2 fruit fly cellular contexts compared by ENCODE assay signal in the genomic region with DNA sequence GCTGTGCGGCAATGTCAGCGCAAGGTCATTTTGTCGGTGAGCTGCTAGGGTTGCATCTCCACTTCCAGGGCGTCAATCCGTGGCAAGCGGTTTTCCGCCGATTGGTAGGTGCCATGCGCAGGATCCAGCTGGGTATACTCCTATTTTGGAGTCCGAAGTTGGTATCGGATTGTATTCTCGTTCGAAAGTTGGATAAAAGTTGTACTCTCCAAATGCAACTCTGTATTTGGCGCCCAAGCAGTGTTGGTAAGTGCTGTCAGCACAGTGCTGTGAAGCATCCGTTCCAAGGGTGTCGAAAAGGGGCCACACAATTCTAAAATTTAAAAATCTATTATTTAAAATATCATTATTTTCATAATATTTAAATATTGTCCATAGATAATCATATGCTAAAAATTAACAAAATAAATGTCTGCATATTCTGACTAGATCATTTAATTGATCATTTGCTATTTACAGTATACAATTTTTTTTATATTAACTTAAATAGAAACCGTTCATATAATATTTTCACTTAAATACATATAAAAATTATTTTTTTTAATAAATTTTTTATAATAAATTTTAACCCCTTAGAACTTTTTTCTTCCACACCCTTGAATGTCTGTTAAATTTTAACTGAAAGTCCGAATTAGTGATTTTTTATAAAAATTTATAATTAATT.
TF ChIP-seq lines count a peak whose summit lies in the region.

No protein-coding gene starts in this region.

TF ChIP-seq in whole organism, embryonic, 481 proteins besides CTCF, POLR2A, EP300 and RAD21 (continued from another document and continues in another):
- peak; percentile 90 for TF ChIP-seq MESR4 (GFP tag; optimal IDR thresholded peaks at IDR 0.05; lab: Kevin White, UChicago)
- peak; percentile 75 for TF ChIP-seq ssp (GFP tag; IDR thresholded peaks at IDR 0.05; lab: Robert Waterston, UW)
- TF ChIP-seq Dip3 (GFP tag; optimal IDR thresholded peaks at IDR 0.05; lab: Kevin White, UChicago), result peak; percentile 81
- 0 out of 4 replicates have a peak, but pooled peaks have one; percentile 43 for TF ChIP-seq Dll (GFP tag; IDR thresholded peaks at IDR 0.05; lab: Robert Waterston, UW; ENCODE audit: partially characterized antibody)
- peak; percentile 80 for TF ChIP-seq CG8944 (GFP tag; optimal IDR thresholded peaks at IDR 0.05; lab: Kevin White, UChicago)
- peak; percentile 88 for TF ChIP-seq bcd (GFP tag; optimal IDR thresholded peaks at IDR 0.05; lab: Kevin White, UChicago)
- TF ChIP-seq CG8359 (GFP tag; optimal IDR thresholded peaks at IDR 0.05; lab: Kevin White, UChicago; ENCODE audit: borderline replicate concordance), result no peak
- TF ChIP-seq CG1647 (GFP tag; optimal IDR thresholded peaks at IDR 0.05; lab: Kevin White, UChicago), result peak; percentile 74
- peak; percentile 83 for TF ChIP-seq H2.0 (GFP tag; IDR thresholded peaks at IDR 0.05; lab: Robert Waterston, UW)
- TF ChIP-seq tin (GFP tag; optimal IDR thresholded peaks at IDR 0.05; lab: Kevin White, UChicago), result peak; percentile 88
- peak; percentile 52; the same call in 1 of the 2 replicates for TF ChIP-seq bowl (GFP tag; IDR thresholded peaks at IDR 0.05; lab: Robert Waterston, UW)
- peak; percentile 91 for TF ChIP-seq CG11504 (tag; optimal IDR thresholded peaks at IDR 0.05; lab: Kevin White, UChicago)
- TF ChIP-seq pho (GFP tag; optimal IDR thresholded peaks at IDR 0.05; lab: Kevin White, UChicago), result peak; percentile 82
- no peak for TF ChIP-seq scrt (GFP tag; optimal IDR thresholded peaks at IDR 0.05; lab: Kevin White, UChicago)
- no peak for TF ChIP-seq hb (GFP tag; IDR thresholded peaks at IDR 0.05; lab: Robert Waterston, UW; ENCODE audit: partially characterized antibody)
- TF ChIP-seq CG7556 (GFP tag; optimal IDR thresholded peaks at IDR 0.05; lab: Kevin White, UChicago), result peak; percentile 77
- TF ChIP-seq CG11398 (GFP tag; optimal IDR thresholded peaks at IDR 0.05; lab: Kevin White, UChicago), result peak; percentile 73
- TF ChIP-seq vvl (GFP tag; IDR thresholded peaks at IDR 0.05; lab: Robert Waterston, UW), result peak; percentile 91
- peak; percentile 51 for TF ChIP-seq en (GFP tag; optimal IDR thresholded peaks at IDR 0.05; lab: Kevin White, UChicago)
- no peak for TF ChIP-seq CG17568 (GFP tag; optimal IDR thresholded peaks at IDR 0.05; lab: Kevin White, UChicago)
- peak; percentile 80 for TF ChIP-seq ewg (GFP tag; optimal IDR thresholded peaks at IDR 0.05; lab: Kevin White, UChicago)
- peak; percentile 91 for TF ChIP-seq CG2120 (GFP tag; optimal IDR thresholded peaks at IDR 0.05; lab: Kevin White, UChicago)
- TF ChIP-seq Dad (GFP tag; optimal IDR thresholded peaks at IDR 0.05; lab: Kevin White, UChicago), result peak; percentile 78
- TF ChIP-seq dysf (GFP tag; IDR thresholded peaks at IDR 0.05; lab: Robert Waterston, UW), result peak; percentile 90
- peak; percentile 54 for TF ChIP-seq Dref (GFP tag; IDR thresholded peaks at IDR 0.05; lab: Robert Waterston, UW)
- peak; percentile 73 for TF ChIP-seq CG13287 (GFP tag; IDR thresholded peaks at IDR 0.05; lab: Robert Waterston, UW; ENCODE audit: partially characterized antibody)
- TF ChIP-seq schlank (tag; optimal IDR thresholded peaks at IDR 0.05; lab: Kevin White, UChicago), result peak; percentile 61
- peak; percentile 91 for TF ChIP-seq sens (GFP tag; lab: Kevin White, UChicago)
- TF ChIP-seq CG4707 (GFP tag; optimal IDR thresholded peaks at IDR 0.05; lab: Kevin White, UChicago), result peak; percentile 59
- TF ChIP-seq Hmr (GFP tag; optimal IDR thresholded peaks at IDR 0.05; lab: Kevin White, UChicago), result peak; percentile 94
- TF ChIP-seq lmd (GFP tag; IDR thresholded peaks at IDR 0.05; lab: Robert Waterston, UW), result peak; percentile 88
- peak; percentile 83 for TF ChIP-seq CG12104 (GFP tag; optimal IDR thresholded peaks at IDR 0.05; lab: Kevin White, UChicago)
- TF ChIP-seq mirr (GFP tag; optimal IDR thresholded peaks at IDR 0.05; lab: Kevin White, UChicago), result peak; percentile 94
- no peak for TF ChIP-seq cg (GFP tag; optimal IDR thresholded peaks at IDR 0.05; lab: Kevin White, UChicago)
- peak; percentile 93 for TF ChIP-seq pzg (GFP tag; optimal IDR thresholded peaks at IDR 0.05; lab: Kevin White, UChicago)
- TF ChIP-seq CG11695 (GFP tag; IDR thresholded peaks at IDR 0.05; lab: Robert Waterston, UW), result peak; percentile 91
- peak; percentile 90 for TF ChIP-seq mam (GFP tag; optimal IDR thresholded peaks at IDR 0.05; lab: Kevin White, UChicago)
- peak; percentile 33 for TF ChIP-seq gfzf (GFP tag; optimal IDR thresholded peaks at IDR 0.05; lab: Kevin White, UChicago)
- peak; percentile 89 for TF ChIP-seq Xrp1 (GFP tag; IDR thresholded peaks at IDR 0.05; lab: Robert Waterston, UW)
- peak; percentile 69 for TF ChIP-seq Rx (GFP tag; IDR thresholded peaks at IDR 0.05; lab: Robert Waterston, UW)
- TF ChIP-seq h (optimal IDR thresholded peaks at IDR 0.05; lab: Kevin White, UChicago), result no peak
- peak; percentile 72 for TF ChIP-seq CG17328 (GFP tag; IDR thresholded peaks at IDR 0.05; lab: Robert Waterston, UW)
- TF ChIP-seq CG17359 (tag; optimal IDR thresholded peaks at IDR 0.05; lab: Kevin White, UChicago), result peak; percentile 76
- TF ChIP-seq Eip74EF (GFP tag; optimal IDR thresholded peaks at IDR 0.05; lab: Kevin White, UChicago), result peak in 1 of 2 experiments; percentile 4
- TF ChIP-seq CG7357 (GFP tag; IDR thresholded peaks at IDR 0.05; lab: Robert Waterston, UW), result peak; percentile 72
- peak; percentile 90 for TF ChIP-seq HmgZ (tag; optimal IDR thresholded peaks at IDR 0.05; lab: Kevin White, UChicago)
- TF ChIP-seq Hmx (GFP tag; optimal IDR thresholded peaks at IDR 0.05; lab: Kevin White, UChicago), result no peak
- TF ChIP-seq CG31224 (GFP tag; IDR thresholded peaks at IDR 0.05; lab: Robert Waterston, UW), result peak; percentile 80
- TF ChIP-seq Atf6 (GFP tag; IDR thresholded peaks at IDR 0.05; lab: Robert Waterston, UW), result peak; percentile 81
- TF ChIP-seq Mes4 (GFP tag; optimal IDR thresholded peaks at IDR 0.05; lab: Kevin White, UChicago), result peak; percentile 66
- TF ChIP-seq sqz (GFP tag; optimal IDR thresholded peaks at IDR 0.05; lab: Kevin White, UChicago), result peak; percentile 73
- TF ChIP-seq crol (GFP tag; IDR thresholded peaks at IDR 0.05; lab: Robert Waterston, UW), result no peak
- TF ChIP-seq CG12659 (GFP tag; optimal IDR thresholded peaks at IDR 0.05; lab: Kevin White, UChicago), result peak; percentile 93
- peak; percentile 67 for TF ChIP-seq org-1 (GFP tag; optimal IDR thresholded peaks at IDR 0.05; lab: Kevin White, UChicago)
- TF ChIP-seq CG4424 (GFP tag; optimal IDR thresholded peaks at IDR 0.05; lab: Kevin White, UChicago), result peak; percentile 89
- peak; percentile 73 for TF ChIP-seq seq (GFP tag; IDR thresholded peaks at IDR 0.05; lab: Robert Waterston, UW)
- peak; percentile 1 for TF ChIP-seq salm (tag; optimal IDR thresholded peaks at IDR 0.05; lab: Kevin White, UChicago)
- peak; percentile 86 for TF ChIP-seq CG14441 (GFP tag; IDR thresholded peaks at IDR 0.05; lab: Robert Waterston, UW)
- peak; percentile 18; the same call in 1 of the 2 replicates for TF ChIP-seq Doc2 (GFP tag; IDR thresholded peaks at IDR 0.05; lab: Robert Waterston, UW)
- TF ChIP-seq HLH4C (GFP tag; IDR thresholded peaks at IDR 0.05; lab: Robert Waterston, UW; ENCODE audit: partially characterized antibody), result peak; percentile 42; the same call in 1 of the 3 replicates

TF ChIP-seq in whole organism, prepupa, 60 proteins besides CTCF, POLR2A, EP300 and RAD21 (continued from another document):
- TF ChIP-seq fd85E (GFP tag; optimal IDR thresholded peaks at IDR 0.05; lab: Kevin White, UChicago) (no peak), CG6163 (GFP tag; IDR thresholded peaks at IDR 0.05; lab: Robert Waterston, UW) (peak; percentile 81), Hr38 (GFP tag; optimal IDR thresholded peaks at IDR 0.05; lab: Kevin White, UChicago) (no peak), acj6 (GFP tag; optimal IDR thresholded peaks at IDR 0.05; lab: Kevin White, UChicago) (peak; percentile 80), CG11762 (GFP tag; optimal IDR thresholded peaks at IDR 0.05; lab: Kevin White, UChicago; ENCODE audit: insufficient read depth) (peak; percentile 77), Hr39 (GFP tag; optimal IDR thresholded peaks at IDR 0.05; lab: Kevin White, UChicago) (peak; percentile 88), CG8319 (GFP tag; optimal IDR thresholded peaks at IDR 0.05; lab: Kevin White, UChicago) (peak; percentile 82), CG6808 (GFP tag; optimal IDR thresholded peaks at IDR 0.05; lab: Kevin White, UChicago) (peak; percentile 77), spab (GFP tag; optimal IDR thresholded peaks at IDR 0.05; lab: Kevin White, UChicago) (no peak), CG4318 (GFP tag; optimal IDR thresholded peaks at IDR 0.05; lab: Kevin White, UChicago) (no peak), CG8632 (GFP tag; optimal IDR thresholded peaks at IDR 0.05; lab: Kevin White, UChicago) (peak; percentile 89)
